Worm (Caenorhabditis elegans) whole organism, L1 larva: ENCODE results near the gene srx-7.

Experiments used
- alr-1 ChIP-seq: fragments of 200-800 bp; sonication (Bioruptor generic); optimal IDR thresholded peaks from 2 replicates; lab custom pipeline; 2018; ENCODE audit warnings: borderline replicate concordance, mild to moderate bottlenecking, missing genetic modification characterization, missing compliant biosample characterization
- ceh-8 ChIP-seq: fragments of 200-800 bp; sonication (Bioruptor generic); optimal IDR thresholded peaks from 2 replicates; lab custom pipeline; 2018; ENCODE audit warnings: mild to moderate bottlenecking, missing genetic modification characterization, moderate library complexity, missing compliant biosample characterization
- ceh-88 ChIP-seq: fragments of 200-800 bp; sonication (Bioruptor generic); IDR thresholded peaks from 2 replicates; pipeline ENCODE4 v1.3.6; 2022; ENCODE audit warnings: missing genetic modification characterization, missing compliant biosample characterization
- nhr-76 ChIP-seq: sonication (generic microtip); optimal IDR thresholded peaks from 2 replicates; lab custom pipeline; 2017; ENCODE audit warnings: missing biosample characterization, missing genetic modification characterization
- snpc-4 ChIP-seq: fragments of 150-350 bp; optimal IDR thresholded peaks from 2 replicates; lab custom pipeline; 2014; ENCODE audit warnings: missing biosample characterization, missing genetic modification characterization
- unc-86 ChIP-seq: sonication (generic microtip); optimal IDR thresholded peaks from 2 replicates; lab custom pipeline; 2016; ENCODE audit warnings: missing genetic modification characterization, missing compliant biosample characterization

DNA sequence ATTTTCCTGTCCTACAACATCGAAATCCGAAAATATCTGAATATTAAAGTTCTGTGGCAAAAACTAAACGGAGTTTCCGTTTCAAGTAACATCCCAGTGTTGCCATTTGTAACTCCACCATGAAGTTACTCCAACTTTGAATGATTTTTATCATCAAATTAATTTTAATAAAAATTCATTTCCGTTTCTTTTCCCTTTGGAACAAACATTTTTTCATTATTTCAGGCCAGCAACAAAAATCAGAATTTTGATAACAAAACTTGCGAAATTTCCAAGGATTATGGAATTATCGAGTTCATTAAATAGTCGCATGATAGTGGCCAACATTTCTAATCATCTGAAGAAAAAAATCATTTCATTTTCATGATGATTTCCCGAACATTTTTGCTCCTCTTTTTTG is 2.8 kb downstream of the srx-7 start, which contains the start of gene C14C6.2:
- no peak for TF ChIP-seq unc-86
- TF ChIP-seq ceh-88 (GFP tag; lab: Robert Waterston, UW): no peak
- TF ChIP-seq ceh-8 (GFP tag; lab: Kevin White, UChicago): no peak
- TF ChIP-seq snpc-4: no peak
- no peak for TF ChIP-seq nhr-76 (tag; lab: Kevin White, UChicago)
- no peak for TF ChIP-seq alr-1 (tag; lab: Kevin White, UChicago)
